Worm (Caenorhabditis elegans): ENCODE results near the gene ZK669.2.

DNA sequence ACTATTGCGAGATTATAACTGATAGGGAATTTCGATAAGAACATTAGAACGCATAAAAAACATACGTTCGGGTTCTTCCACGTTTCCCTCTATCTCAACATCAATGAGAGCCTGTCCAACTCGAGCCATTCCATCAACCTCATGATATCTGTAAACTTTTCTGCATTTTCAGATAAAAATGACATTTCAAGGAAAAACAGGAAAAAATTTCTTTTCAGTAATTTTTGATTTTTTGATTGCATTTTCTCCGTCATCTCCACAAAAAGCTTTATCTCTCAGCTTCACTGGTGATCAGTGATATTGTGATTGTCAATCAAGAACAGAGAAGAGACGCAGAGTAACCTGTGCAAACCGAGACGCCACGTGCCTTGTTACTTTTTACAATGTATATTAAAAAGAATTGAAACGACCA lies 6.4 kb upstream of the ZK669.2 start:
- TF ChIP-seq pag-3 (tag; optimal IDR thresholded peaks at IDR 0.05; ENCODE audit: borderline replicate concordance) (no peak), dmd-4 (tag; optimal IDR thresholded peaks at IDR 0.05; ENCODE audit: borderline replicate concordance) (no peak), npax-4 (tag; optimal IDR thresholded peaks at IDR 0.05) (no peak), tbx-2 (tag; optimal IDR thresholded peaks at IDR 0.05) (no peak), elt-2 (tag; optimal IDR thresholded peaks at IDR 0.05) (no peak), nhr-11 (tag; optimal IDR thresholded peaks at IDR 0.05) (no peak), hlh-30 (tag; optimal IDR thresholded peaks at IDR 0.05; ENCODE audit: insufficient read depth) (no peak), unc-55 (GFP tag; optimal IDR thresholded peaks at IDR 0.05) (peak; percentile 17), hlh-6 (tag; optimal IDR thresholded peaks at IDR 0.05) (no peak), ama-1 (optimal IDR thresholded peaks at IDR 0.05) (no peak)
